Worm (Caenorhabditis elegans) whole organism, L2 larva: ENCODE measurements around the gene col-172.

Source experiments
- R02D3.7 ChIP-seq: fragments of 150-350 bp; optimal IDR thresholded peaks from 2 replicates; lab custom pipeline; 2014; ENCODE audit warnings: missing biosample characterization, missing genetic modification characterization
- nhr-11 ChIP-seq: fragments of 150-350 bp; optimal IDR thresholded peaks from 2 replicates; lab custom pipeline; 2014; ENCODE audit warnings: missing biosample characterization, missing genetic modification characterization

DNA sequence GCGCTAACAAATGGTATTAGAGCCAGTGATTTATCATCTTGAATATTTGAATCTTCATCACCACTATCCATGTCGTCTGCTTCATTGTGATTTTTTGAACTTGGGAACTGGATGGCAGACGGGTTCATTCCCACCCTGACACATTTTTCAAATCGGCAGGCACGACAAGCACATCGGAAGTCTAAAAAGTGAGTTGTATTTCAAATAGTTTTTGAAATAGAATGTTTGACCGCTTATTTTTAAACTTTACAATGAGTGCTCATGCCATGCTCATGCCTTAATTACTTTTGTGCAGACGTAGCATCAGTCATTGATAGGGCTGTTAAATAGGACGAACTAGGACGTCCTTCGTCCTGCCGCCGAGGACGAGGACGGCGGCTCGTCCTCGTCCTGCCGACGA lies 34.7 kb upstream of the col-172 start:
- TF ChIP-seq R02D3.7 (tag; lab: Kevin White, UChicago) (no peak), nhr-11 (tag; lab: Kevin White, UChicago) (no peak)
